Worm (Caenorhabditis elegans): Measurements from ENCODE around the gene nmt-1.

DNA sequence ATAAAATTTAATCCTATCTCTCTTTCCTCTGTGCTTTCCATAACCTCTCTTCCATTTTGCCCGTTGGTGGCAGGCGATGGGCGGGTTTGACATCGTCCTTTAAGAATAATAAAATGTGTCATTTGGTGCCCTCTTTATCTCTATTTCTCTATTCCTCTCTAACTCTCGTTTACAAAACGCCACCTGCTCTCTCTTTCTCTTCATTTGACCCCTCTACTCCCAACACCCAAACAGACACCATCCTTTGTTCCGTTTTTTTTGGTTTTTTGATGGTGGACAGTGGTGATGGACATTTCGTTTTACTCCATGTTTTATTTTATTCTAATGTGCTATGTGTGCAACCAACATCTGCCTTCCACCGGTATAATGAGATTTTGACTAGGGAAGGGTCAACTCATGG, 37.2 kb downstream of the nmt-1 start:
- no peak for TF ChIP-seq him-1 (tag; optimal IDR thresholded peaks at IDR 0.05)
- no peak for TF ChIP-seq dao-5 (tag; optimal IDR thresholded peaks at IDR 0.05)
- TF ChIP-seq W03F9.2 (tag; optimal IDR thresholded peaks at IDR 0.05): no peak

Data from whole organism, L4/young adult.